Worm (Caenorhabditis elegans) whole organism, young adult: ENCODE measurements around the gene sur-5.

Experiments used
- B0035.1 ChIP-seq: sonication (generic microtip); optimal IDR thresholded peaks from 2 replicates; lab custom pipeline; 2016; ENCODE audit warnings: missing genetic modification characterization, mild to moderate bottlenecking, missing compliant biosample characterization, missing genotype, missing genetic modification reagents
- B0336.3 ChIP-seq: fragments of 200-800 bp; sonication (Bioruptor generic); IDR thresholded peaks from 2 replicates; pipeline ENCODE4 v1.3.6; 2022; ENCODE audit warnings: missing genetic modification characterization, missing compliant biosample characterization
- C17E4.6 ChIP-seq: fragments of 200-800 bp; sonication (Bioruptor generic); IDR thresholded peaks from 2 replicates; pipeline ENCODE4 v1.3.6; 2022; ENCODE audit warnings: missing genetic modification reagents, missing genetic modification characterization, missing compliant biosample characterization
- F10E7.11 ChIP-seq: sonication (generic microtip); optimal IDR thresholded peaks from 2 replicates; lab custom pipeline; 2017; ENCODE audit warnings: mild to moderate bottlenecking, missing genetic modification characterization, moderate library complexity, missing compliant biosample characterization
- F33H1.4 ChIP-seq: fragments of 200-800 bp; sonication (Bioruptor generic); IDR thresholded peaks from 2 replicates; pipeline ENCODE4 v1.3.6; 2022; ENCODE audit warnings: missing genetic modification reagents, missing genetic modification characterization, missing compliant biosample characterization
- F39B2.1 ChIP-seq: fragments of 200-800 bp; sonication (Bioruptor generic); IDR thresholded peaks from 2 replicates; pipeline ENCODE4 v1.3.6; 2022; ENCODE audit warnings: missing genetic modification reagents, missing genetic modification characterization, missing compliant biosample characterization
- Y79H2A.3 ChIP-seq: fragments of 200-800 bp; sonication (Bioruptor generic); conservative IDR thresholded peaks from 2 replicates; pipeline ENCODE4 v1.3.6; 2022; ENCODE audit warnings: missing genetic modification reagents, missing genetic modification characterization, missing compliant biosample characterization
- aptf-2 ChIP-seq: fragments of 200-800 bp; sonication (Bioruptor generic); conservative IDR thresholded peaks from 2 replicates; pipeline ENCODE4 v1.3.6; 2022; ENCODE audit warnings: missing genetic modification reagents, missing genetic modification characterization, missing compliant biosample characterization
- atf-7 ChIP-seq: sonication (generic microtip); optimal IDR thresholded peaks from 2 replicates; lab custom pipeline; 2017; ENCODE audit warnings: mild to moderate bottlenecking, missing genetic modification characterization, missing compliant biosample characterization
- cebp-1 ChIP-seq, 2 experiments: fragments of 200-800 bp in 1 of 2; sonication (Bioruptor generic) in 1 of 2; sonication (generic microtip) in 1 of 2; IDR thresholded peaks in 1 of 2; optimal IDR thresholded peaks in 1 of 2; 2 replicates each; pipeline versions ENCODE4 v1.3.6 to Lab custom; 2017 to 2022; ENCODE audit warnings: missing compliant biosample characterization in 2 of 2, missing genetic modification characterization in 2 of 2, mild to moderate bottlenecking in 1 of 2, missing genetic modification reagents in 1 of 2, moderate library complexity in 1 of 2
- ceh-58 ChIP-seq: fragments of 200-800 bp; sonication (Bioruptor generic); IDR thresholded peaks from 2 replicates; pipeline ENCODE4 v1.3.6; 2022; ENCODE audit warnings: missing genetic modification characterization, missing compliant biosample characterization
- die-1 ChIP-seq: sonication (generic microtip); optimal IDR thresholded peaks from 2 replicates; lab custom pipeline; 2016; ENCODE audit warnings: missing genotype, mild to moderate bottlenecking, missing genetic modification characterization, missing compliant biosample characterization
- dox-1 ChIP-seq: fragments of 200-800 bp; sonication (Bioruptor generic); IDR thresholded peaks from 2 replicates; pipeline ENCODE4 v1.3.6; 2022; ENCODE audit warnings: missing genetic modification reagents, missing genetic modification characterization, missing compliant biosample characterization
- egl-18 ChIP-seq: fragments of 200-800 bp; sonication (Bioruptor generic); IDR thresholded peaks from 2 replicates; pipeline ENCODE4 v1.3.6; 2022; ENCODE audit warnings: missing genetic modification reagents, missing genetic modification characterization, missing compliant biosample characterization
- egl-44 ChIP-seq: fragments of 200-800 bp; sonication (Bioruptor generic); IDR thresholded peaks from 2 replicates; pipeline ENCODE4 v1.3.6; 2022; ENCODE audit warnings: missing genetic modification reagents, missing genetic modification characterization, missing compliant biosample characterization
- ets-4 ChIP-seq: fragments of 200-800 bp; sonication (Bioruptor generic); optimal IDR thresholded peaks from 2 replicates; lab custom pipeline; 2018; ENCODE audit warnings: mild to moderate bottlenecking, missing genetic modification characterization, missing compliant biosample characterization
- fkh-3 ChIP-seq: sonication (generic microtip); optimal IDR thresholded peaks from 2 replicates; lab custom pipeline; 2016; ENCODE audit warnings: mild to moderate bottlenecking, missing genetic modification characterization, missing compliant biosample characterization
- hsf-1 ChIP-seq: fragments of 200-800 bp; sonication (Bioruptor generic); IDR thresholded peaks from 2 replicates; pipeline ENCODE4 v1.3.6; 2022; ENCODE audit warnings: missing genetic modification reagents, missing genetic modification characterization, missing compliant biosample characterization
- lin-35 ChIP-seq, 3 experiments: fragments of 150-350 bp in 2 of 3; sonication (generic microtip) in 1 of 3; optimal IDR thresholded peaks; 2 replicates each; lab custom pipeline; 2014 to 2018; ENCODE audit warnings: missing biosample characterization in 3 of 3, missing genetic modification characterization in 3 of 3, missing genetic modification reagents in 3 of 3
- lin-40 ChIP-seq: sonication (generic microtip); optimal IDR thresholded peaks from 2 replicates; lab custom pipeline; 2016; ENCODE audit warnings: missing genetic modification characterization, mild to moderate bottlenecking, missing compliant biosample characterization, missing genotype, missing genetic modification reagents
- madf-6 ChIP-seq: fragments of 200-800 bp; sonication (Bioruptor generic); IDR thresholded peaks from 2 replicates; pipeline ENCODE4 v1.3.6; 2022; ENCODE audit warnings: missing genetic modification reagents, missing genetic modification characterization, missing compliant biosample characterization
- madf-8 ChIP-seq: fragments of 200-800 bp; sonication (Bioruptor generic); conservative IDR thresholded peaks from 2 replicates; pipeline ENCODE4 v1.3.6; 2022; ENCODE audit warnings: missing genetic modification reagents, missing genetic modification characterization, missing compliant biosample characterization
- nfya-2 ChIP-seq: fragments of 200-800 bp; sonication (Bioruptor generic); IDR thresholded peaks from 2 replicates; pipeline ENCODE4 v1.3.6; 2022; ENCODE audit warnings: missing genetic modification reagents, missing genetic modification characterization, missing compliant biosample characterization
- nfyb-1 ChIP-seq: fragments of 200-800 bp; sonication (Bioruptor generic); IDR thresholded peaks from 2 replicates; pipeline ENCODE4 v1.3.6; 2022; ENCODE audit warnings: missing genetic modification reagents, missing genetic modification characterization, missing compliant biosample characterization
- nhr-120 ChIP-seq: fragments of 200-800 bp; sonication (Bioruptor generic); IDR thresholded peaks from 2 replicates; pipeline ENCODE4 v1.3.6; 2022; ENCODE audit warnings: missing genetic modification characterization, missing compliant biosample characterization
- nhr-80 ChIP-seq: sonication (generic microtip); optimal IDR thresholded peaks from 2 replicates; lab custom pipeline; 2016; ENCODE audit warnings: missing genetic modification characterization, missing compliant biosample characterization
- nhr-90 ChIP-seq: sonication (generic microtip); optimal IDR thresholded peaks from 2 replicates; lab custom pipeline; 2016; ENCODE audit warnings: missing genotype, mild to moderate bottlenecking, missing genetic modification characterization, missing compliant biosample characterization
- repo-1 ChIP-seq: sonication (generic microtip); optimal IDR thresholded peaks from 2 replicates; lab custom pipeline; 2017; ENCODE audit warnings: mild to moderate bottlenecking, missing genetic modification characterization, missing compliant biosample characterization
- tbp1 ChIP-seq: fragments of 200-800 bp; sonication (Bioruptor generic); optimal IDR thresholded peaks from 2 replicates; lab custom pipeline; 2018; ENCODE audit warnings: mild to moderate bottlenecking, missing genetic modification characterization, missing compliant biosample characterization
- zfh-2 ChIP-seq: fragments of 200-800 bp; sonication (Bioruptor generic); conservative IDR thresholded peaks from 2 replicates; pipeline ENCODE4 v1.3.6; 2022; ENCODE audit warnings: missing genetic modification reagents, missing genetic modification characterization, missing compliant biosample characterization
- ztf-18 ChIP-seq: sonication (generic microtip); optimal IDR thresholded peaks from 2 replicates; lab custom pipeline; 2016; ENCODE audit warnings: missing genotype, mild to moderate bottlenecking, missing genetic modification characterization, missing compliant biosample characterization

The sur-5 gene

ce11 chrX:7316485-7317391, 11.4 kb upstream of the sur-5 start, which contains the start of the genes spp-2 and spp-6 (continued):
- no peak for TF ChIP-seq nhr-90 (tag; lab: Kevin White, UChicago)
- no peak for TF ChIP-seq B0035.1
- TF ChIP-seq die-1 (tag; lab: Kevin White, UChicago): no peak
- no peak for TF ChIP-seq C17E4.6 (GFP tag; lab: Robert Waterston, UW)

DNA sequence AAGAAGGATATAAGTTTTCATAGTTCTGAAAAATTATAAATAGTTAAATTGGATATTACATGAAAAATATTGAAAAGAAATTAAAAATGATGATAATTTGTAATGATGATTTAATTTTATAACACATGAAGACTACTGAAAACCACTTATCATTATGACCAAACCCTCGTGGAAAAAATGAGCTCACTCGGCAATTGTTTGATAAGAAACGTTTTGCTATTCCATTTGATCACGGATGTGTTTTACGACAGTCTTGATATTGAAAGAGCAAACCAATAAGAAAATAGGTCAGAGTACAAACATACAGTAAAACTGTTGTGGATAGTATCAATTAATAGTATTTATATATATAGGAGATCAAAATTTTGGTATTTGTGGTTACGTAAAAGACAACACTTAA, 10.0 kb upstream of the sur-5 start, which contains the start of gene spp-3:
Gene spp-3, minus strand, starts transcription at position 25 of the 400 bp plus-strand sequence.
- peak; percentile 65 for TF ChIP-seq ets-4 (GFP tag; lab: Kevin White, UChicago)
- TF ChIP-seq madf-8 (GFP tag; lab: Robert Waterston, UW): no peak
- TF ChIP-seq atf-7 (tag; lab: Kevin White, UChicago): peak; percentile 20
- TF ChIP-seq dox-1 (GFP tag; lab: Robert Waterston, UW): no peak
- TF ChIP-seq nhr-80 (tag; lab: Kevin White, UChicago): peak; percentile 82
- no peak for TF ChIP-seq repo-1 (tag; lab: Kevin White, UChicago)
- TF ChIP-seq nfya-2: no peak
- no peak for TF ChIP-seq B0035.1
- no peak for TF ChIP-seq egl-18 (GFP tag; lab: Robert Waterston, UW)
- TF ChIP-seq ceh-58 (GFP tag; lab: Robert Waterston, UW): no peak
- TF ChIP-seq nhr-90 (tag; lab: Kevin White, UChicago): no peak
- no peak for TF ChIP-seq nhr-120
- no peak for TF ChIP-seq F33H1.4 (GFP tag; lab: Robert Waterston, UW)
- no peak for TF ChIP-seq cebp-1 (GFP tag; IDR thresholded peaks at IDR 0.05; lab: Robert Waterston, UW)
- TF ChIP-seq cebp-1 (tag; optimal IDR thresholded peaks at IDR 0.05; lab: Kevin White, UChicago): peak; percentile 40
- TF ChIP-seq nfyb-1 (GFP tag; lab: Robert Waterston, UW): 0 out of 2 replicates have a peak, but pooled peaks have one; percentile 56
- TF ChIP-seq zfh-2 (GFP tag; lab: Robert Waterston, UW): no peak
- TF ChIP-seq madf-6 (GFP tag; lab: Robert Waterston, UW): 0 out of 2 replicates have a peak, but pooled peaks have one; percentile 5
- TF ChIP-seq, all 124 proteins: peak for 6

ce11 chrX:7314564-7314963, 9.2 kb upstream of the sur-5 start:
- TF ChIP-seq egl-44 (GFP tag; lab: Robert Waterston, UW) (no peak), repo-1 (tag; lab: Kevin White, UChicago) (peak; percentile 27), Y79H2A.3 (no peak), B0336.3 (GFP tag; lab: Robert Waterston, UW) (0 out of 2 replicates have a peak, but pooled peaks have one; percentile 15), nhr-80 (tag; lab: Kevin White, UChicago) (peak; percentile 21), tbp1 (GFP tag; lab: Kevin White, UChicago) (peak; percentile 3), fkh-3 (tag; lab: Kevin White, UChicago) (no peak), F10E7.11 (tag; lab: Kevin White, UChicago) (no peak), aptf-2 (GFP tag; lab: Robert Waterston, UW) (no peak), zfh-2 (GFP tag; lab: Robert Waterston, UW) (no peak), F39B2.1 (GFP tag; lab: Robert Waterston, UW) (no peak), lin-40 (tag; lab: Kevin White, UChicago) (no peak), hsf-1 (GFP tag; lab: Robert Waterston, UW) (no peak), lin-35 (GFP tag; optimal IDR thresholded peaks at IDR 0.05; lab: Kevin White, UChicago) (no peak), ztf-18 (tag; lab: Kevin White, UChicago) (no peak)
- TF ChIP-seq, all 124 proteins: peak for 4
